Worm (Caenorhabditis elegans): ENCODE data around the gene tgn-38.

ce11 chrIV:12057508-12057907, 28.5 kb upstream of the tgn-38 start, which contains the start of gene K08E4.3:
- TF ChIP-seq F22D6.2 (tag; optimal IDR thresholded peaks at IDR 0.05) (no peak), F55B11.4 (tag; optimal IDR thresholded peaks at IDR 0.05; ENCODE audit: borderline replicate concordance, insufficient read depth) (no peak), mcd-1 (GFP tag; IDR thresholded peaks at IDR 0.05) (no peak), rec-8 (tag; optimal IDR thresholded peaks at IDR 0.05) (no peak), tbp1 (GFP tag; optimal IDR thresholded peaks at IDR 0.05) (no peak), nhr-90 (tag; optimal IDR thresholded peaks at IDR 0.05) (no peak), nhr-120 (GFP tag; IDR thresholded peaks at IDR 0.05) (no peak), unc-130 (GFP tag; optimal IDR thresholded peaks at IDR 0.05) (no peak)
